Worm (Caenorhabditis elegans) whole organism, L4 larva: ENCODE data around the gene F14E5.8.

Source experiments
- ces-1 ChIP-seq: fragments of 150-350 bp; sonication (generic microtip); optimal IDR thresholded peaks from 4 replicates; lab custom pipeline; 2014; ENCODE audit warnings: missing biosample characterization, missing genetic modification reagents, missing genetic modification characterization
- cey-2 ChIP-seq: sonication (generic microtip); optimal IDR thresholded peaks from 3 replicates; lab custom pipeline; 2017; ENCODE audit warnings: missing genetic modification characterization, mild to moderate bottlenecking, missing compliant biosample characterization, antibody characterized with exemption, borderline replicate concordance; ENCODE audit not compliant: insufficient read depth
- dpl-1 ChIP-seq: fragments of 150-350 bp; optimal IDR thresholded peaks from 2 replicates; lab custom pipeline; 2014; ENCODE audit warnings: missing biosample characterization, missing genetic modification reagents, missing genetic modification characterization
- lin-1 ChIP-seq: fragments of 200-800 bp; sonication (Bioruptor generic); IDR thresholded peaks from 2 replicates; pipeline ENCODE4 v1.3.6; 2022; ENCODE audit warnings: missing genetic modification reagents, missing genetic modification characterization, missing compliant biosample characterization
- lin-38 ChIP-seq: fragments of 200-800 bp; sonication (Bioruptor generic); IDR thresholded peaks from 2 replicates; pipeline ENCODE4 v1.3.6; 2022; ENCODE audit warnings: missing genetic modification reagents, missing genetic modification characterization, missing compliant biosample characterization
- nhr-10 ChIP-seq: fragments of 150-350 bp; optimal IDR thresholded peaks from 2 replicates; lab custom pipeline; 2014; ENCODE audit warnings: missing biosample characterization, missing genetic modification characterization
- nhr-237 ChIP-seq: sonication (generic microtip); optimal IDR thresholded peaks from 2 replicates; lab custom pipeline; 2017; ENCODE audit warnings: missing biosample characterization, missing genetic modification characterization
- pqm-1 ChIP-seq: sonication (generic microtip); optimal IDR thresholded peaks from 2 replicates; lab custom pipeline; 2017; ENCODE audit warnings: missing biosample characterization, missing genetic modification characterization
- sdz-12 ChIP-seq: fragments of 200-800 bp; sonication (Bioruptor generic); optimal IDR thresholded peaks from 2 replicates; lab custom pipeline; 2018; ENCODE audit warnings: mild to moderate bottlenecking, missing genetic modification characterization, missing compliant biosample characterization
- vab-7 ChIP-seq: fragments of 200-800 bp; sonication (Bioruptor generic); IDR thresholded peaks from 2 replicates; pipeline ENCODE4 v1.3.6; 2022; ENCODE audit warnings: missing genetic modification reagents, missing genetic modification characterization, missing compliant biosample characterization
- zfp-2 ChIP-seq: sonication (generic microtip); optimal IDR thresholded peaks from 2 replicates; lab custom pipeline; 2016; ENCODE audit warnings: mild to moderate bottlenecking, missing genetic modification characterization, missing compliant biosample characterization

DNA sequence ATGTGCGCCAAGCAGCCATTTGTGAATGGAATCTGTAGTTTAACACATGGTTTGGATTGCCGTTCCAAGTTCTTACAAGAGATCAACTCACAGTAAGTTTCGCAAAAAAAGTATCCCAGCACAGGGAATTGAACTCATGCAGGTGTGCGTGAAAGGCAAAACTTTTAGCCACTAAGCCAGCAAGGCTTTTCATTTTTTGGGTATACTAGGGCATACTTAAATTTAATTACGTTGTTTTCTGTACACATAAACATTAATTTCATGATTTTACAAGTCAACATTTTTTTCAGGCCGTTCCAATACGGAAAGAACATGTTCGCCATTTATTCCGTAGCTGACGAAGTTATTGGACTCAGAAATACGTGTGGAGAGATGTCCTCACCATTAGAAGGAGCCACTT, 21.6 kb downstream of the F14E5.8 start:
- no peak for TF ChIP-seq nhr-237 (tag; lab: Kevin White, UChicago)
- peak; percentile 75 for TF ChIP-seq lin-1 (GFP tag; lab: Robert Waterston, UW)
- peak; percentile 73; the same call in 1 of the 2 replicates for TF ChIP-seq vab-7
- TF ChIP-seq sdz-12 (GFP tag; lab: Kevin White, UChicago): no peak
- no peak for TF ChIP-seq dpl-1
- TF ChIP-seq pqm-1 (tag; lab: Kevin White, UChicago): no peak
- TF ChIP-seq cey-2 (tag; lab: Kevin White, UChicago): no peak
- no peak for TF ChIP-seq nhr-10 (tag; lab: Kevin White, UChicago)
- TF ChIP-seq lin-38 (GFP tag; lab: Robert Waterston, UW): peak; percentile 85
- TF ChIP-seq zfp-2 (tag; lab: Kevin White, UChicago): no peak
- no peak for TF ChIP-seq ces-1 (GFP tag; lab: Kevin White, UChicago)
